Worm (Caenorhabditis elegans) whole organism, young adult: Measurements from ENCODE around the gene flp-18.

Experiments
- F23B12.7 ChIP-seq: sonication (generic microtip); optimal IDR thresholded peaks from 2 replicates; lab custom pipeline; 2017; ENCODE audit warnings: missing genetic modification characterization, mild to moderate bottlenecking, missing compliant biosample characterization, antibody characterized with exemption, moderate library complexity; ENCODE audit not compliant: insufficient read depth
- F49E8.2 ChIP-seq: sonication (generic microtip); optimal IDR thresholded peaks from 3 replicates; lab custom pipeline; 2017; ENCODE audit warnings: missing genetic modification characterization, mild to moderate bottlenecking, missing compliant biosample characterization, antibody characterized with exemption, moderate library complexity; ENCODE audit not compliant: insufficient read depth
- ceh-100 ChIP-seq: fragments of 200-800 bp; sonication (Bioruptor generic); IDR thresholded peaks from 2 replicates; pipeline ENCODE4 v1.3.6; 2022; ENCODE audit warnings: missing genetic modification reagents, missing genetic modification characterization, missing compliant biosample characterization
- gei-17 ChIP-seq: fragments of 200-800 bp; sonication (Bioruptor generic); optimal IDR thresholded peaks from 2 replicates; lab custom pipeline; 2018; ENCODE audit warnings: mild to moderate bottlenecking, missing genetic modification characterization, missing compliant biosample characterization
- nfyb-1 ChIP-seq: fragments of 200-800 bp; sonication (Bioruptor generic); IDR thresholded peaks from 2 replicates; pipeline ENCODE4 v1.3.6; 2022; ENCODE audit warnings: missing genetic modification reagents, missing genetic modification characterization, missing compliant biosample characterization
- pha-4 ChIP-seq: fragments of 150-350 bp; sonication (generic microtip); optimal IDR thresholded peaks from 2 replicates; lab custom pipeline; 2014; ENCODE audit warnings: missing biosample characterization, missing genetic modification reagents, missing genetic modification characterization
- sdz-38 ChIP-seq: sonication (generic microtip); optimal IDR thresholded peaks from 2 replicates; lab custom pipeline; 2016; ENCODE audit warnings: missing genotype, missing genetic modification characterization, missing compliant biosample characterization
- snpc-1.3 ChIP-seq: sonication (generic microtip); optimal IDR thresholded peaks from 2 replicates; lab custom pipeline; 2017; ENCODE audit warnings: missing genetic modification characterization, mild to moderate bottlenecking, missing compliant biosample characterization, antibody characterized with exemption, moderate library complexity, missing genotype, missing genetic modification reagents; ENCODE audit not compliant: insufficient read depth
- tbp1 ChIP-seq: fragments of 200-800 bp; sonication (Bioruptor generic); optimal IDR thresholded peaks from 2 replicates; lab custom pipeline; 2018; ENCODE audit warnings: mild to moderate bottlenecking, missing genetic modification characterization, missing compliant biosample characterization
- xnd-1 ChIP-seq: sonication (generic microtip); optimal IDR thresholded peaks from 2 replicates; lab custom pipeline; 2016; ENCODE audit warnings: missing genotype, missing genetic modification reagents, missing genetic modification characterization, missing compliant biosample characterization
- ztf-22 ChIP-seq: fragments of 200-800 bp; sonication (Bioruptor generic); optimal IDR thresholded peaks from 2 replicates; lab custom pipeline; 2018; ENCODE audit warnings: mild to moderate bottlenecking, missing genetic modification characterization, moderate library complexity, missing compliant biosample characterization

ce11 chrX:3063274-3063673 lies 44.9 kb upstream of the flp-18 start, which contains the start of gene ceh-30:
- TF ChIP-seq xnd-1 (no peak), nfyb-1 (GFP tag; lab: Robert Waterston, UW) (no peak), F23B12.7 (tag; lab: Kevin White, UChicago) (no peak), tbp1 (GFP tag; lab: Kevin White, UChicago) (no peak), gei-17 (GFP tag; lab: Kevin White, UChicago) (no peak), F49E8.2 (tag; lab: Kevin White, UChicago) (no peak), snpc-1.3 (no peak), pha-4 (tag; lab: Kevin White, UChicago) (no peak), ztf-22 (GFP tag; lab: Kevin White, UChicago) (no peak), sdz-38 (tag; lab: Kevin White, UChicago) (no peak), ceh-100 (no peak)
